Worm (Caenorhabditis elegans) whole organism, mixed stage, embryonic: ENCODE data around the gene grk-1.

Source experiments
- ceh-39 ChIP-seq: fragments of 150-350 bp; optimal IDR thresholded peaks from 2 replicates; lab custom pipeline; 2014; ENCODE audit warnings: missing biosample characterization, missing genetic modification characterization
- elt-1 ChIP-seq: sonication (generic microtip); optimal IDR thresholded peaks from 2 replicates; lab custom pipeline; 2017; ENCODE audit warnings: missing genetic modification characterization, mild to moderate bottlenecking, missing compliant biosample characterization, antibody characterized with exemption, moderate library complexity, borderline replicate concordance; ENCODE audit not compliant: insufficient read depth
- hlh-1 ChIP-seq: fragments of 150-350 bp; optimal IDR thresholded peaks from 2 replicates; lab custom pipeline; 2014; ENCODE audit warnings: missing biosample characterization, missing genetic modification reagents, missing genetic modification characterization
- lin-13 ChIP-seq: fragments of 150-350 bp; optimal IDR thresholded peaks from 2 replicates; lab custom pipeline; 2014; ENCODE audit warnings: missing biosample characterization, missing genetic modification characterization
- lsy-2 ChIP-seq: fragments of 150-350 bp; optimal IDR thresholded peaks from 2 replicates; lab custom pipeline; 2014; ENCODE audit warnings: missing biosample characterization, missing genetic modification characterization
- mab-5 ChIP-seq: fragments of 150-350 bp; optimal IDR thresholded peaks from 2 replicates; lab custom pipeline; 2014; ENCODE audit warnings: missing biosample characterization, missing genetic modification characterization
- mep-1 ChIP-seq: fragments of 150-350 bp; optimal IDR thresholded peaks from 2 replicates; lab custom pipeline; 2017; ENCODE audit warnings: missing biosample characterization, missing genetic modification reagents, missing genetic modification characterization, inconsistent platforms
- nhr-237 ChIP-seq: fragments of 150-350 bp; optimal IDR thresholded peaks from 2 replicates; lab custom pipeline; 2014; ENCODE audit warnings: missing biosample characterization, missing genetic modification characterization
- nhr-28 ChIP-seq: fragments of 150-350 bp; optimal IDR thresholded peaks from 2 replicates; lab custom pipeline; 2014; ENCODE audit warnings: missing biosample characterization, missing genetic modification characterization
- pha-4 ChIP-seq: fragments of 150-350 bp; optimal IDR thresholded peaks from 2 replicates; lab custom pipeline; 2018; ENCODE audit warnings: missing biosample characterization, missing genetic modification reagents, missing genetic modification characterization
- snpc-4 ChIP-seq: fragments of 150-350 bp; optimal IDR thresholded peaks from 2 replicates; lab custom pipeline; 2014; ENCODE audit warnings: missing biosample characterization, missing genetic modification characterization
- unc-39 ChIP-seq: fragments of 150-350 bp; optimal IDR thresholded peaks from 2 replicates; lab custom pipeline; 2014; ENCODE audit warnings: missing biosample characterization, missing genetic modification characterization
- unc-62 ChIP-seq: fragments of 150-350 bp; optimal IDR thresholded peaks from 2 replicates; lab custom pipeline; 2014; ENCODE audit warnings: missing biosample characterization, missing genetic modification reagents, missing genetic modification characterization
- ztf-11 ChIP-seq: fragments of 150-350 bp; optimal IDR thresholded peaks from 2 replicates; lab custom pipeline; 2014; ENCODE audit warnings: missing biosample characterization, missing genetic modification characterization

ce11 chrX:9962535-9962934, 36.5 kb downstream of the grk-1 start:
- TF ChIP-seq unc-62, result no peak
- TF ChIP-seq ztf-11 (tag; lab: Kevin White, UChicago), result no peak
- no peak for TF ChIP-seq unc-39 (tag; lab: Kevin White, UChicago)
- no peak for TF ChIP-seq pha-4
- TF ChIP-seq hlh-1 (tag; lab: Kevin White, UChicago), result no peak
- no peak for TF ChIP-seq ceh-39 (tag; lab: Kevin White, UChicago)
- no peak for TF ChIP-seq lin-13
- TF ChIP-seq nhr-237, result no peak
- TF ChIP-seq mep-1 (tag; lab: Kevin White, UChicago), result no peak
- TF ChIP-seq elt-1 (tag; lab: Kevin White, UChicago), result no peak
- TF ChIP-seq mab-5 (tag; lab: Kevin White, UChicago), result no peak
- TF ChIP-seq snpc-4 (tag; lab: Kevin White, UChicago), result no peak
- TF ChIP-seq nhr-28 (tag; lab: Kevin White, UChicago), result no peak
- no peak for TF ChIP-seq lsy-2 (tag; lab: Kevin White, UChicago)
